Fruit fly (Drosophila melanogaster) whole organism, embryonic: ENCODE results near the gene CG43321.

Source experiments
- CG8281 ChIP-seq: fragments of 200-800 bp; sonication (Bioruptor generic); optimal IDR thresholded peaks from 2 replicates; lab custom pipeline; 2018; ENCODE audit warnings: missing biosample characterization, mild to moderate bottlenecking, missing genetic modification characterization, moderate library complexity
- dati ChIP-seq: fragments of 200-800 bp; sonication (Bioruptor generic); IDR thresholded peaks from 2 replicates; pipeline ENCODE4 v1.3.6; 2022; ENCODE audit warnings: missing biosample characterization, missing genetic modification characterization
- z ChIP-seq: fragments of 200-800 bp; sonication (Bioruptor generic); IDR thresholded peaks from 3 replicates; pipeline ENCODE4 v1.3.6; 2022; ENCODE audit warnings: missing biosample characterization, missing genetic modification characterization

dm6 chr2L:6964022-6964434, 48.0 kb upstream of the CG43321 start, which contains the start of the genes sip2 and Coprox:
- no peak for TF ChIP-seq z (GFP tag; lab: Robert Waterston, UW)
- TF ChIP-seq CG8281 (tag; lab: Kevin White, UChicago), result peak; percentile 35
- no peak for TF ChIP-seq dati (GFP tag; lab: Robert Waterston, UW)
